Fruit fly (Drosophila melanogaster): ENCODE data around the gene IP3K2.

DNA sequence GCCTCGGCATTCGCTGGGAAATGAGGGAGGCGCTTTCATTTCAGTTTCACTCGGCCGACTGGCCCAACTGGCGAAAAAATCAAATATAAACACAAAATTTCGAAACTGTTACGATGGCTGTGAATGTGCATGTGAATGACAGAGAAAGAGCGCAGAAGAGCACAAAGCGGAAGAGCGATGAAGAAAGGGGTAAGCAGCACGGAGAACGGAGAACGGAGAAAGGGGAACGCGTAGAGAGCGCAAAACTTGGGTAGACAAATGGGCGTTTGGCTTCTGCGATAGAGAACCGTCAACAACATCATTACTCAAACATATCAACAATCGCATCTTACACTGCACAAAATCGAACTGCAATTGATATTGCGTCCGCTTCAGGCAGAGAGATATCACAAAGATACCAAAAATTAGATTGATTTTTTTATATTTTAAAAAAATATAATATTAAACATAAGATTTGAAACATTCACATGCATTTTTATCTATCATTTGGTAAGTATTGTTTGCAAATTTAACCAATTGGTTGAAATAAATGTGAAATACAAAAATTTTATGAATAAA lies 30.7 kb upstream of the IP3K2 start:
- no peak for TF ChIP-seq CG9948 (tag; optimal IDR thresholded peaks at IDR 0.05)
- no peak for TF ChIP-seq CG14655 (GFP tag; optimal IDR thresholded peaks at IDR 0.05)
- no peak for TF ChIP-seq CG8159 (tag; optimal IDR thresholded peaks at IDR 0.05)
- no peak for TF ChIP-seq CG17806 (tag; optimal IDR thresholded peaks at IDR 0.05)
- TF ChIP-seq fd96Ca (GFP tag; IDR thresholded peaks at IDR 0.05): no peak
- no peak for TF ChIP-seq CG15710 (tag; optimal IDR thresholded peaks at IDR 0.05)
- TF ChIP-seq CG10348 (GFP tag; IDR thresholded peaks at IDR 0.05): no peak
- 0 out of 2 replicates have a peak, but pooled peaks have one; percentile 30 for TF ChIP-seq CG32121 (GFP tag; IDR thresholded peaks at IDR 0.05)
- no peak; the same call in none of the 2 replicates for TF ChIP-seq Ets98B (GFP tag; IDR thresholded peaks at IDR 0.05)
- TF ChIP-seq Snoo (tag; optimal IDR thresholded peaks at IDR 0.05): no peak
